Fruit fly (Drosophila melanogaster): ENCODE measurements around the gene Eip75B.

Eip75B gene

DNA sequence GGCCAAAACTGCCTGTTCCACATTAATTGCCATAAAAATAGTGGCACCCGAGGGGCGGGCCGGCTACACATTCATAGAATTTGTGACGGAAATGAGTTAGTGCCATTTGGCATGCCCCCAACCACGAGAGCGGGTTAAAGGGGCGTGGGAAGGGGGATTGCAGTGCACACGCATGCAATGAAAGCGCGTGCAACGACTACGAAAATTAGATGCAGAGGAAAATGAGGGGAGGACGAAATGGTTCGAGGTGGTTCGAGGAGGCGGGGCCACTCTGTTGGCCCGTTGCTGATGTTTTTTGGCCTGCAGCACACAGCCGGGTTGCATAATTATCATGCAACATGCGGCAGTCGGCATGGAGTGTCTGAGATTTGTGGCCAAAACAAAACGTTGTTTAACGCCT is 80.5 kb downstream of the Eip75B start:
- no peak for TF ChIP-seq pad (GFP tag; optimal IDR thresholded peaks at IDR 0.05)
- TF ChIP-seq bab1 (GFP tag; optimal IDR thresholded peaks at IDR 0.05): no peak
- no peak for TF ChIP-seq CG7045 (GFP tag; optimal IDR thresholded peaks at IDR 0.05)
- no peak for TF ChIP-seq CG5204 (GFP tag; optimal IDR thresholded peaks at IDR 0.05)
- no peak for TF ChIP-seq Mnt (GFP tag; optimal IDR thresholded peaks at IDR 0.05)
- no peak for TF ChIP-seq cnc (optimal IDR thresholded peaks at IDR 0.05)
- no peak for TF ChIP-seq toe (GFP tag; optimal IDR thresholded peaks at IDR 0.05)
- no peak for TF ChIP-seq CG11617 (GFP tag; optimal IDR thresholded peaks at IDR 0.05)
- no peak for TF ChIP-seq kay (GFP tag; ENCODE audit: borderline replicate concordance)
- TF ChIP-seq CG12768 (GFP tag; optimal IDR thresholded peaks at IDR 0.05): no peak

DNA sequence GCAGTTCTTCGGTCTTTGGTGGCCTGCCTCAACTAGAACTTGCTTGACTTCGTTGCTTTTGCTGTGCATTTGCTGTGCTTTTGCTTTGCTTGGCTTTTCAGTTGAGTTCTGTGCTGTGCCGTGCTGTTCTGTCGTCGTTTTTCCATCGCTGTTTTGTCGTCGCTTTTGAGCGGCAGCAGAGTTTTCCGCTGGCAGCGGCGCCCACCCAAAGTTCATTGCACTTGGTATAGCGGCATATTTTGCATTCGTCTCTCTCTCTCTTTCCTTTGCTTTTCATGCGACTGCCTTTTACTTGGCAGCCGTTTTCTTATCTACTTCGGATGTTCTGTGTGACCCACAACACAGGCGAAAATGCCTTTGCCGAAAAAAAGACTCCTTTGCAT is 83.0 kb downstream of the Eip75B start:
- TF ChIP-seq Clk (GFP tag; optimal IDR thresholded peaks at IDR 0.05): no peak
- no peak for TF ChIP-seq pad (GFP tag; optimal IDR thresholded peaks at IDR 0.05)
- TF ChIP-seq tj (GFP tag; optimal IDR thresholded peaks at IDR 0.05): peak; percentile 61

DNA sequence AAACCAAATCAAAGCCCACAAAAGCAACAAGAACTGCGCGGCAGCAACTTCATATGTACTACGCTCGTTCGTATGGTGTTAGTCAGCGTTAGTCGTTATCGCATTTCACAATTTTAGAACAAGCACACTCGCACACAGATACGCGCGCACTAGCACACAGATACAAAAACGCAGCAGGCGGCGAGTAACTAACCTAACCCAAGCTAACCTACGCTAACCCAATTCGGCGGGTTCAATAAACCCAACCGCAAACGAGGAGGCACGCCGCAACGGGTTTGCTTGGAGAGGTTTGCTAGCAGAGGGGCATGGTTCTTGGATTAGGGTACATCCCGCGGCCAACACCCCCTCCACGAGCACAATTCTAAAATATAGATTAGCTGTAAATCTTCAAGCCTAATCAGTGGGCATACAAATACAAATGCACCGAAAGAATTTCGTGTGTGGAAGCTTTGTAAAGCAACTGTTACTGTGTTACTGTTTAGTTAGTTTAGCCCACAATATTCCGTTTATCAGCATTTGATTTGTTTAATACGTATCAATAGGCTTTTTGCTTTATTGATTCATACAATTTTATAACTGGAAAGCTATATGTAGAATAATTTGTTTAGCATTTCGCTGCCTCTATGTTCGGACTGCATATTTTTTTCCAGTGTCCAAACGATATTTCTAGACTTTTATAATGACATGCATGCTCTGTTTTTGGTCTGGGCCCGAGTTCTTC is 83.6 kb downstream of the Eip75B start:
- TF ChIP-seq CG5204 (GFP tag; optimal IDR thresholded peaks at IDR 0.05): no peak
- TF ChIP-seq bab1 (GFP tag; optimal IDR thresholded peaks at IDR 0.05): no peak
- no peak for TF ChIP-seq CG33017 (tag; optimal IDR thresholded peaks at IDR 0.05)
- no peak for TF ChIP-seq CG11617 (GFP tag; optimal IDR thresholded peaks at IDR 0.05)
- no peak for TF ChIP-seq CG7045 (GFP tag; optimal IDR thresholded peaks at IDR 0.05)
- no peak for TF ChIP-seq Hr96 (GFP tag; optimal IDR thresholded peaks at IDR 0.05)
- TF ChIP-seq CG14711 (tag; optimal IDR thresholded peaks at IDR 0.05): no peak
- TF ChIP-seq Clk (GFP tag; optimal IDR thresholded peaks at IDR 0.05): no peak
- no peak for TF ChIP-seq Mnt (GFP tag; optimal IDR thresholded peaks at IDR 0.05)
- no peak for TF ChIP-seq CG1620 (GFP tag; optimal IDR thresholded peaks at IDR 0.05)
- TF ChIP-seq tj (GFP tag; optimal IDR thresholded peaks at IDR 0.05): no peak
- TF ChIP-seq kay (GFP tag; ENCODE audit: borderline replicate concordance): no peak
- no peak for TF ChIP-seq toe (GFP tag; optimal IDR thresholded peaks at IDR 0.05)
- TF ChIP-seq cnc (optimal IDR thresholded peaks at IDR 0.05): no peak
- TF ChIP-seq CG7101 (tag; optimal IDR thresholded peaks at IDR 0.05): no peak

DNA sequence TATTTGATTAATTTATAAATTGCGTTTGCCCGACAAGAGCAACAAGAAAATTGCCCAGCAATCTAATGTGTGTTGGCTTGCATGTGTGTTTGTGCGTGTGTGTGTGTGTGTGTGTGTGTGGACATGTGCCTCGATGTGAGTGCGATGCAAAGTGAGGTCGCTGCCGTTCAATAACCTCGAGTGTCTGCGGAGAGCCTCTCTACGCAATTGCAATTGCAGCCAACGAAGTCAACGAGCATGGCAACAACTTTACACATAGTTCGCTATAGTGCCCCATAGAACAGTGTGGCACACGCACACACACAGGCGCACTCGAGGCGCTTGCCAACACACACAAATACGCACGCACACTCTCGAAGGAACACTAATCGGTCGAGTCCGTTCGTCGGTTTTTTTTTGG is 84.9 kb downstream of the Eip75B start:
- TF ChIP-seq pad (GFP tag; optimal IDR thresholded peaks at IDR 0.05): no peak
- no peak for TF ChIP-seq toe (GFP tag; optimal IDR thresholded peaks at IDR 0.05)
- no peak for TF ChIP-seq CG5204 (GFP tag; optimal IDR thresholded peaks at IDR 0.05)
- no peak for TF ChIP-seq kay (GFP tag; ENCODE audit: borderline replicate concordance)
- TF ChIP-seq ovo (GFP tag; optimal IDR thresholded peaks at IDR 0.05): no peak
- TF ChIP-seq cic (GFP tag; optimal IDR thresholded peaks at IDR 0.05): no peak
- TF ChIP-seq CG1620 (GFP tag; optimal IDR thresholded peaks at IDR 0.05): no peak
- no peak for TF ChIP-seq CG33017 (tag; optimal IDR thresholded peaks at IDR 0.05)
- no peak for TF ChIP-seq CG7101 (tag; optimal IDR thresholded peaks at IDR 0.05)
- TF ChIP-seq CG7045 (GFP tag; optimal IDR thresholded peaks at IDR 0.05): no peak
- no peak for TF ChIP-seq Clk (GFP tag; optimal IDR thresholded peaks at IDR 0.05)
- no peak for TF ChIP-seq CG14711 (tag; optimal IDR thresholded peaks at IDR 0.05)
- no peak for TF ChIP-seq CG11617 (GFP tag; optimal IDR thresholded peaks at IDR 0.05)

DNA sequence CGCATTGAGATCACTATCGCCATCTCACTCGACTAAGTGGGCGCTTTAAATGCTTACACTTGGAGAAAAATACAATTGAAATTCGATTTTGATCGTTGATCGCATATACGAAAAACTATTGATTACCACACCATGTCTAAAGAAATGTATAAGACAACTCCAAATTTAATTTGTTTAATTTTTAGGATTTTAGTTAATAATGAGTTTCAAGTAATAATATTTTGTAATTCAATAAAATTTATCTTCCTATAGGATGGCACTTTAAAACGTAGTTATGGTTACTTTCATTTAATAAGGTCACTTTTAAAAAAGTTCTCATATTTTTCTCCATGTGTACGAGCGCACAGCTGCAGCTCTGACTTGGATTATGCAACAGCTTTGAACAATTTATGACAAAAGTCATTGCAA is 86.0 kb downstream of the Eip75B start:
- no peak for TF ChIP-seq kay (GFP tag; ENCODE audit: borderline replicate concordance)
- TF ChIP-seq CG14711 (tag; optimal IDR thresholded peaks at IDR 0.05): peak; percentile 24
- peak; percentile 38 for TF ChIP-seq CG5204 (GFP tag; optimal IDR thresholded peaks at IDR 0.05)

DNA sequence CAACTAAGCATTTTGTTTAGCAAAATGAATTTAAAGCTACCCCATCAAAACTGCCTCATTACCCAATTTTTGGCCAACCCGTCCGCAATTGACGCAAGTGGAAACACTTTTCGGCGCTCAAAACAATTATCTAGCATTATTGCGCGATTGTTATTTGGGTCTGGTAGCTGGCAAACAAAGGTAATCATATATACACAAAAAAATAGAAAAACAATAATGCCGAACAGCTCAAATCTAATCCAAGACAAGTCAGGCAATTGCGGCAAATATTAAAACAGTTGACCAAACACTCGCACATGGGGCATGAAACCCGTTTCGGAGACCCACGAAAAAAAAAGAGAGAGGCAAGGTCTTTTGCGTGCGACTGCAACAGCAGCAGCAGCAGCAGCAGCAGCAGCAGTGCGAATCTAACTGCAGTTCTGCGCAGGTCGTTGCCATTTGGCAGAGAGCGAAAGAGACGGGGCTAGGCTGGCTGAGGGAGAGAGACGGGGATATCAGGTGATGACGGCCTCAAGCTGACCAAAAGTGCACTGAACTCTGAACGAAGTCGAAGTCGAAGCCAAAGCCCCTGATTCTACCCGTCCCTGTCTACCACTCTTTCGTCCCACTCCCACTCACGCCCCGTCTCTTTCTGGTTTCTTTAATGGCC is 86.8 kb downstream of the Eip75B start:
- TF ChIP-seq Mnt (GFP tag; optimal IDR thresholded peaks at IDR 0.05) (no peak), CG5204 (GFP tag; optimal IDR thresholded peaks at IDR 0.05) (no peak), Crg-1 (GFP tag; optimal IDR thresholded peaks at IDR 0.05) (no peak), CG1620 (GFP tag; optimal IDR thresholded peaks at IDR 0.05) (no peak), CG14711 (tag; optimal IDR thresholded peaks at IDR 0.05) (no peak)

DNA sequence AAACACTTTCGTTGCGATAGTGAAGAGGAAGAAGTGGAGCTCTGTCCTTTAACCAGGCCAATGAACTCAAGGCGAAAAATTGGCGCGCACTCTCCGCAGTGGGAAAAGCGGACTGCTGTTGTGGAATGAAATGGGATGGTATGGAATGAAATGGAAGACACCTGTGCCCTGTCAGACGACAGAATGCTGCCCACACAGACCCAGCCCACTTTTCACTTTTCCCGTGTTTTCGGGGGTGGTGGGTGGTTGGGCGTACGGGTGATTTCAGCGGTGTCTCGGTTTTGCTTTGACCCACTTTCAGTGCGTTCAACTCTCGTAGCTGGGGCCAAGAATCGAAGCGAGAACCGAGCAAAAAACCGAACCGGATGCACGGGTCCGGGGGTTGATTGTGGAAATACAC is 88.1 kb downstream of the Eip75B start:
- TF ChIP-seq Mnt (GFP tag; optimal IDR thresholded peaks at IDR 0.05): no peak
- no peak for TF ChIP-seq toe (GFP tag; optimal IDR thresholded peaks at IDR 0.05)
- no peak for TF ChIP-seq CG14711 (tag; optimal IDR thresholded peaks at IDR 0.05)
- no peak for TF ChIP-seq kay (GFP tag; ENCODE audit: borderline replicate concordance)
- no peak for TF ChIP-seq CG7045 (GFP tag; optimal IDR thresholded peaks at IDR 0.05)
- TF ChIP-seq cnc (optimal IDR thresholded peaks at IDR 0.05): no peak
- no peak for TF ChIP-seq CG33017 (tag; optimal IDR thresholded peaks at IDR 0.05)

Data from whole organism, adult.